Worm (Caenorhabditis elegans): ENCODE data around the gene C50B6.9.

Gene C50B6.9

ce11 chrV:13363415-13363814, 27.2 kb downstream of the C50B6.9 start, which contains the start of gene srg-46:
TSS of gene srg-46 (plus strand) at chrV:13363715.
- peak; percentile 21 for TF ChIP-seq ceh-8 (GFP tag; optimal IDR thresholded peaks at IDR 0.05)
- no peak for TF ChIP-seq nhr-77 (tag; optimal IDR thresholded peaks at IDR 0.05)

ce11 chrV:13364227-13364626, 28.1 kb downstream of the C50B6.9 start:
- TF ChIP-seq ceh-82 (tag; optimal IDR thresholded peaks at IDR 0.05) (no peak), mep-1 (tag; optimal IDR thresholded peaks at IDR 0.05) (no peak), ama-1 (optimal IDR thresholded peaks at IDR 0.05) (no peak)

ce11 chrV:13366488-13366887, 30.3 kb downstream of the C50B6.9 start:
- no peak for TF ChIP-seq jun-1 (tag; optimal IDR thresholded peaks at IDR 0.05)
- no peak for TF ChIP-seq lir-3 (tag; optimal IDR thresholded peaks at IDR 0.05; ENCODE audit: poor library complexity)
- no peak for TF ChIP-seq snpc-4 (tag; optimal IDR thresholded peaks at IDR 0.05)
- no peak for TF ChIP-seq lin-35 (GFP tag; optimal IDR thresholded peaks at IDR 0.05)
- no peak for TF ChIP-seq Y116A8C.19 (tag; optimal IDR thresholded peaks at IDR 0.05; ENCODE audit: borderline replicate concordance)
- TF ChIP-seq nhr-11 (tag; optimal IDR thresholded peaks at IDR 0.05), result no peak
- no peak for TF ChIP-seq nhr-90 (tag; optimal IDR thresholded peaks at IDR 0.05; ENCODE audit: poor library complexity)
- no peak for TF ChIP-seq ceh-88 (GFP tag; IDR thresholded peaks at IDR 0.05)
- no peak for TF ChIP-seq elt-2 (tag; optimal IDR thresholded peaks at IDR 0.05)
- TF ChIP-seq zip-4 (GFP tag; optimal IDR thresholded peaks at IDR 0.05), result no peak
- TF ChIP-seq unc-130 (tag; optimal IDR thresholded peaks at IDR 0.05), result no peak
- peak; percentile 1 to 9 for TF ChIP-seq lsy-2 (tag; optimal IDR thresholded peaks at IDR 0.05)
- TF ChIP-seq ceh-8 (GFP tag; optimal IDR thresholded peaks at IDR 0.05), result no peak
- no peak for TF ChIP-seq C16A3.4 (tag; optimal IDR thresholded peaks at IDR 0.05)
- TF ChIP-seq efl-3 (GFP tag; optimal IDR thresholded peaks at IDR 0.05), result no peak
- peak; percentile 46 for TF ChIP-seq fkh-8 (tag; optimal IDR thresholded peaks at IDR 0.05)
- TF ChIP-seq lin-39 (tag; optimal IDR thresholded peaks at IDR 0.05), result peak; percentile 2
- no peak for TF ChIP-seq ceh-82 (tag; optimal IDR thresholded peaks at IDR 0.05)
- TF ChIP-seq egl-13 (tag; optimal IDR thresholded peaks at IDR 0.05), result no peak
- TF ChIP-seq vab-15 (tag; optimal IDR thresholded peaks at IDR 0.05), result no peak
- TF ChIP-seq hlh-4 (tag; optimal IDR thresholded peaks at IDR 0.05), result peak; percentile 65
- TF ChIP-seq aly-2 (tag; optimal IDR thresholded peaks at IDR 0.05), result no peak
- TF ChIP-seq unc-30 (tag; optimal IDR thresholded peaks at IDR 0.05), result no peak
- no peak for TF ChIP-seq mab-9 (GFP tag; IDR thresholded peaks at IDR 0.05)
- TF ChIP-seq nhr-71 (tag; optimal IDR thresholded peaks at IDR 0.05), result peak; percentile 40
- peak; percentile 13 for TF ChIP-seq nhr-237 (tag; optimal IDR thresholded peaks at IDR 0.05)
- no peak for TF ChIP-seq blmp-1 (tag; optimal IDR thresholded peaks at IDR 0.05)
- TF ChIP-seq grh-1 (GFP tag; IDR thresholded peaks at IDR 0.05), result no peak
- no peak for TF ChIP-seq irx-1 (tag; optimal IDR thresholded peaks at IDR 0.05)
- TF ChIP-seq unc-62 (GFP tag; optimal IDR thresholded peaks at IDR 0.05), result no peak
- TF ChIP-seq dsc-1 (tag; optimal IDR thresholded peaks at IDR 0.05), result no peak
- TF ChIP-seq mdl-1 (tag; optimal IDR thresholded peaks at IDR 0.05), result no peak
- TF ChIP-seq lin-14 (GFP tag; optimal IDR thresholded peaks at IDR 0.05), result no peak
- peak; percentile 58 for TF ChIP-seq nhr-47 (tag; optimal IDR thresholded peaks at IDR 0.05)
- no peak for TF ChIP-seq unc-86 (tag; optimal IDR thresholded peaks at IDR 0.05)

- TF ChIP-seq nhr-71 (tag; optimal IDR thresholded peaks at IDR 0.05) (no peak), vab-15 (tag; optimal IDR thresholded peaks at IDR 0.05) (no peak), mef-2 (tag; optimal IDR thresholded peaks at IDR 0.05) (no peak), ztf-4 (tag; optimal IDR thresholded peaks at IDR 0.05) (no peak), nhr-20 (tag; optimal IDR thresholded peaks at IDR 0.05) (no peak), hlh-17 (GFP tag; optimal IDR thresholded peaks at IDR 0.05; ENCODE audit: borderline replicate concordance) (no peak), nhr-84 (tag; optimal IDR thresholded peaks at IDR 0.05) (no peak), tlp-1 (tag; optimal IDR thresholded peaks at IDR 0.05) (no peak), nhr-47 (tag; optimal IDR thresholded peaks at IDR 0.05) (no peak), lin-15B (tag; optimal IDR thresholded peaks at IDR 0.05) (no peak), ceh-8 (GFP tag; optimal IDR thresholded peaks at IDR 0.05) (no peak), ceh-63 (GFP tag; optimal IDR thresholded peaks at IDR 0.05) (no peak), egl-13 (tag; optimal IDR thresholded peaks at IDR 0.05) (no peak), skn-1 (tag; optimal IDR thresholded peaks at IDR 0.05) (no peak), jun-1 (tag; optimal IDR thresholded peaks at IDR 0.05) (no peak), ceh-82 (tag; optimal IDR thresholded peaks at IDR 0.05) (no peak), xbp-1 (tag; optimal IDR thresholded peaks at IDR 0.05) (no peak), aha-1 (tag; optimal IDR thresholded peaks at IDR 0.05) (no peak), tbx-2 (tag; optimal IDR thresholded peaks at IDR 0.05) (no peak)
These were observed 30.9 kb downstream of the C50B6.9 start, which contains the start of gene srx-125 for ce11 chrV:13367024-13367423. TSS of gene srx-125 (plus strand) at chrV:13367324.

Measured in whole organism, L1 larva.